Comparison of ENCODE assay signal across 1 fruit fly cellular context in genomic region chr3L:5561341-5561740, dm6.
TF ChIP-seq lines count a peak whose summit lies in the region.

Gene sinu (minus strand): TSS chr3L:5561598.

TF ChIP-seq in whole organism, embryonic, 481 proteins besides CTCF, POLR2A, EP300 and RAD21 (continued from another document):
- no peak for TF ChIP-seq CG7745 (tag; optimal IDR thresholded peaks at IDR 0.05; lab: Kevin White, UChicago)
